Fruit fly (Drosophila melanogaster): ENCODE measurements around the gene Pvr.

Gene Pvr

DNA sequence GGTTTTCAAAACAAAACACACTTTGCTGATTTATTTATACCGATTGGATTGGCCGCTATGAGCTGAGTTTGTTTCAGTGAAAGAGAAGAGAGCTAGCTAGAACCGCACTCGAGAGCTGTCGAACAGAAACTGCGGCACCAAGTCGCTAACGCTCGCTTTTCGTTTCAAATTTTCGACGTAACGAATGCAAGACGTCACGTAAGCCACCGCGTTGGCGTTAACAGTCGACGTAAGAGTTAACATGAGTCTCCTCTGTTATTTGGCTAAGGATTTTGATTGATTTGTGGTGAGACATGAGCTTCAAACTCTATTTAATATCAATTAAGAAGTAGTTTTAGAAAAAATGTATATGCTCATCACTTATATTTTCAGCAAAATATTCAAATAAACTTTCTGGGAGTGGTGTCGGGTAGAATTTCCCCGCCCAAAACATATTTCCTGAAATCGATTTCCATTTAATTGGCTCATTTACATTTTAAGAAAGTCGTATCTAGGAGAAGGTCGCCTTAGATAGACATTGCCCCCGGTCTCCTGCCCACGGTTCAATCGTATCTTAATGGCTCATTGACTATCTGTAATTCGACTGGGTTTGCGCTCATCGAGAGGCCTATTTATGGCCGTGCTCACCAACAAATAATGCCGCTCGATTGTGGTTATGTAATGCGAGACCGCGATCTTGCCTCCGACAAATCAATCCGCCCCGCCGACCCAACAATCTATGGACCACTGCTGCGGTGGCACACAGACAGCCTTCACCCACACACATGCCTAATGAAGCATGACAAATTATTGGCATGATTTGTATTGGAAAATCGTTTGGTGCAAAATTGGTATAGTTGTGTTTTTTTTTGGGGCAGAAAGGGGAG lies 18.0 kb upstream of the Pvr start, which contains the start of gene CG8086:
CG8086 (minus strand) TSS at position 102 of the 866 bp plus-strand sequence.
- TF ChIP-seq noc (tag; optimal IDR thresholded peaks at IDR 0.05): no peak

DNA sequence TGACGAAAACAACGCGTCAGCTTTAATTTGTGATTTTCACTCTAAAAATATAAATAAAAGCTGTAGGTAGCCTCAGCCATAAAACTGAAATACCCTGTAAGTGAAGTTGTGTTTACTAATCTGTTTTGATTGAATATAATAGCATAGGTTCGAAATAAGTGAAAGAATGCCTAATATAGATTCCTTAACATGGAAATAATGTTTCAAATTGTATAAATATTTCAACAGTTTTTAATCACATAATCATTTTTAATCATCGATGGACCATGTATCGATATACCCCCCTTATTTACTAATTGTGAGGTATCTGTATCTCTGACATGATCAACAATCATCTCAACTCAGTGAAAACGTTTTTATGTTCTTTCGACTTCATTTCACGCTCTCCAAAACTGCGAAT lies 15.7 kb upstream of the Pvr start:
- peak; percentile 80 for TF ChIP-seq noc (tag; optimal IDR thresholded peaks at IDR 0.05)

DNA sequence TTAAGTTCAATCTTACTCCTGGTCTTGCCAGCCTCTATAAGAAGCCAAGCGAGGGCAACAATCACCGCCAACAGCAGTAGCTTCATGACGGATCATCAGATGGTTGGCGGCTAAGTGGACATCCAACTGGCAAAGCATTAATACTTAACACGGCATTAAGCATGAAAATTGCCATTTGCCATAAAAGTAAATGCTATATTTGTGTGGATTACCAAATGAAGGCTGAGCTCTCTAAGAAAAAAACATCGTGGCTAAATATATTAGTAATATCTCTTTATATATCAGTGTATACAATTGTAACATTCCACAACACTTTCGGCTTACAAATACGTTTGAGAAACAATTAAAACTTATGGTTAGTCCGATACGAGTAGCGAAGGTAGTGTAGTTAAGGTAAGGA lies 4.2 kb upstream of the Pvr start, which contains the start of gene CG43057:
CG43057 (minus strand) TSS at position 101 of the 400 bp plus-strand sequence.
- TF ChIP-seq noc (tag; optimal IDR thresholded peaks at IDR 0.05): no peak

DNA sequence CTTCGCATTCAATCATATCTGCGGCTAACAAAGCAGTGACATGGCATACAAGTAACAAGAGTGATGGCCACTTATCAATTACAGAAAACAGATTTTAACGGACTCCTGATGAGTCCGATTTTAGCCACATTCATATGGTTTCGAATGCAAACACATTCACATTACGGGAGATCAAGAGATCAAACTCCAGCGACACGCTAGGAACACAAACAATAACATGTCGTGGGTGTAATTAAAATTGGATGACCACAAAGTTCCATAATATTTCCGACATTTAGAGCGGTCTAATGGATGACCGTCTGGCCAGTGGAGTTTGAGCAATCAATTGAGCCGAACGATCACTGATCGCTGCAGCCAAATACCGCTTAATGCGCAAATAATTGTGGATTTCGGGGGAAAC lies 2.5 kb upstream of the Pvr start, which contains the start of gene CG14277:
CG14277 (plus strand) TSS at position 301 of the 400 bp plus-strand sequence.
- TF ChIP-seq noc (tag; optimal IDR thresholded peaks at IDR 0.05): no peak

DNA sequence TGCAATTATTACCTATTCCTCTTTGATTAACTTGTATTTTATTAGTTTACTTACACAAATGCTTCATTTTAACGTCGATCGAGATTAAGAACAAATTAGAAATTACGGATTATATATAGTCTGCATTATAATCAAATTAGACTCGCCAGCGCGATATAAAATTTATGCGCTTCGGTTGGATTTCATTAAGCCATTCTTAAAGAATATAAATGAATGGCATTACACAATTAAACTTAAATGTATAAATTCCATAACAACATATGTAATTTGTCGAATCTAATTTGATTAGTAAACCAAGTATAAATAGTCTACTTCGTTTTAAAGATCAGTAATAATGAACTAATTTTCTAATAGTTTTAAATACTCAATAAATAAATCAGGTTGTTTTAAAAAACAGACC lies 2.0 kb upstream of the Pvr start, which contains the start of gene Spn28F:
Spn28F (minus strand) TSS at position 101 of the 400 bp plus-strand sequence.
- no peak for TF ChIP-seq noc (tag; optimal IDR thresholded peaks at IDR 0.05)

DNA sequence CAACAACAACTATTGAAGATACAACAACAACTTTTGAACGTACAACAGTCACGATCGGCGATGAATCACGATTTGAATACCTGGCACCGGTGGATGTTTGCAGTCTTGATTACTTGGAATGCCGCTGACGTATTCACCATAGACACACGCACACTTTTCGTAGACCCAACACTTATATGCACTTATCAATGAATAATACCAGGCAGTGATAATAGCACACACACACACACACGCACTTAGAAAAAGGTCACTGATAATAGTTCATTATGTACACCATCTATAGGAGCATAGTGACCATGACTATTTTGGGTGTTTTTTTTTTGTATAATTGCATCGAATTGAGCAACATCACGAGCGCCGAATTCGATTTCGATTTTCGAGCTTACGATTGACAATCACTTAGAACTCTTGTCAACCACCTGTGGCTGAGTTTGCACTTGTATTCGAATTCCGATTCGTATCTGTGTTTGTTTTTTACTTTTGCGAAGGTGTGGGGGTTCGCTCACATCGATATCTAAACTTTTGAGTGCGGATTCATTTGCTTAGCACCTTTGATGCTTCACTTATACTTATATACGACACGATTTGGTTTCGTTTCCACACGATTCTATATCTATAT lies 537 bp downstream of the Pvr start:
- TF ChIP-seq noc (tag; optimal IDR thresholded peaks at IDR 0.05): peak; percentile 30

DNA sequence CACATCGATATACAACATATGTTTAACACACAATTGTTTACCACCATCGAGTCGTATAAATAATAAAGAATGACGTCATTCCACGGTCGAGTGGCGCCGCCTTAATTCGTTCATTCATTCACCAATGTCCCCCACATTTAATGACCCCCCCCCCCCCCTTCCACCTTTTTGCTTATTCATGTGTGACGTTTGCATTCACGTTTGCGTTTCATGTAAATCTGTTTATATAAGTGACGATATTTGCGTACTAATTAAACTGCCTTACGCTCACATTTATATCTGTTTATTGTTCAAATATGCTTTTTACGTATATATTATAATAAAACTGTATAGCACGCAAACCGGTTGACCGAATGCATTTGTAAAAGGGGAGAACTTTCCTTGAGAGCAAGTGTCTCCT lies 6.1 kb downstream of the Pvr start:
- no peak for TF ChIP-seq noc (tag; optimal IDR thresholded peaks at IDR 0.05)

DNA sequence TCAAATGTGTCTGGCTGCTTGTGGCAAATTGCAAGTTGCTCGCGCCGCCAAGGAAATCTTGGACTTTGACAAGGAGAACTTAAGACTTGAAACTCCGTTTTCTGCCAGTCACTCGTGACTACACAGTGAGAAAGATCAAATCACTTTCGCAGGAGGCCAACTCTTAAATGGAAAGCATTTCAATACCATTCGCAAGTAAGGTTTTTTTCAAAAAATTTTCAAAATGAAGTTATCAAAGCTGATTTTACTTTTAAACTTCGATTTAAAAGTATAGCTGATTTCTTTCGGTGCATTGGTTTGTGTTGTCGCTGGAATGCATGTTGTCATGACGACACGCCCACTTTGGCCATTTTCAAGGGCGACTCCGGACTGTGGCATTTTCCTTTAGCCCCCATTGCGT lies 7.3 kb downstream of the Pvr start:
- no peak for TF ChIP-seq noc (tag; optimal IDR thresholded peaks at IDR 0.05)

DNA sequence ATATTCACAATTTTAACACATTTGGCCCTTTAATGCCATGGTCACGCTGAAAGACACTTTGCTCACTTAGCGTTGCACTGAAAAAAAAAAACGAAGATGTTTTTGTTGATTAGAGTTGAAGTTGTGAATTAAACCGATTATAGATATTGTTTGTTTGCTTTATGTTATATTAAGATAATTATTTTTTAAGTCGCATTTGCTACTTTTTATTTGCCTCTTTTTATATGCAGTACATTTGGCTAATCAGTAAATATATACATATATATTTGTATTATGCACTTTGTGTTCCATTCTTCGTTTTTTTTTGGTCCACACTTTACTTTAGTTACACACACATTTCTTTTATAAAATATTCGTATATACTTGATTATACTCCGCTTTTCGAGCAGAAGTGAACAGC lies 9.4 kb downstream of the Pvr start:
- no peak for TF ChIP-seq noc (tag; optimal IDR thresholded peaks at IDR 0.05)

DNA sequence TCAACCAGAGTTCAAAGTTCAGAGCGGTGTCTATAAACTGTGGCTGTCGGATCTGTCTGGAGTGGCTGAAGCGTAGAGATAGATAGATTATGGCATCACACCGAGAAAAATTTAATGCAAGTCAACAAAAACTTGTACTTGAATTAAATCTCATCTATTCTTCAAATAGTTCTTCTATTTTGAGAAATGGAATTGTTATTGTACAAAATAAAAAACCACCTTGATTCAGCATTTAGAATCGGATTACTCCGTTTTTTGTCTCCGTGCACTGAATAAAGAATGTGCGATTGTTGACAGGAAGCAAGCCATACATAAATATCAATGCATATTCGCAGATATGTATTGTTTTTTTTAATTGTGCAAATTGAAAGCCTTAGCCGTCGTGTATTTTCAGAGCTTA lies 10.1 kb downstream of the Pvr start:
- TF ChIP-seq noc (tag; optimal IDR thresholded peaks at IDR 0.05): peak; percentile 79

DNA sequence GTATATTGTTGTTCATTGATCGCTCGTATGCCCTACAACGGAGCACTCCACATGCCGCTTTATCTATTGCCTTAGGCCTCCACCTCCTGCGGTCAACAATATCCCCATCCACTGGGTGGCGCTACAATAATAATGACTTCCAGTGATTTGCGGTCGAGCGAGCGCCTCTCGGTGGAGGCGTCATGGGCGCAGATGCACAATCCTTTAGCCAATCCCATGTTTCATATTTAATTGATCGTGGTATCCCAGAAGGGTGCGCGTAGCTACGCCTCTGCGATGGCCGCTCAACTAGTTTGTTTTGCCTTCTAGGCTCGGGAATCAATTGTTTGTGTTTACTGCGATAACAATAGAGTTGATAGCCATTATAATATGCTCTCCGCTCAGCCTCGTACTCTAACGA lies 10.5 kb downstream of the Pvr start:
- no peak for TF ChIP-seq noc (tag; optimal IDR thresholded peaks at IDR 0.05)

DNA sequence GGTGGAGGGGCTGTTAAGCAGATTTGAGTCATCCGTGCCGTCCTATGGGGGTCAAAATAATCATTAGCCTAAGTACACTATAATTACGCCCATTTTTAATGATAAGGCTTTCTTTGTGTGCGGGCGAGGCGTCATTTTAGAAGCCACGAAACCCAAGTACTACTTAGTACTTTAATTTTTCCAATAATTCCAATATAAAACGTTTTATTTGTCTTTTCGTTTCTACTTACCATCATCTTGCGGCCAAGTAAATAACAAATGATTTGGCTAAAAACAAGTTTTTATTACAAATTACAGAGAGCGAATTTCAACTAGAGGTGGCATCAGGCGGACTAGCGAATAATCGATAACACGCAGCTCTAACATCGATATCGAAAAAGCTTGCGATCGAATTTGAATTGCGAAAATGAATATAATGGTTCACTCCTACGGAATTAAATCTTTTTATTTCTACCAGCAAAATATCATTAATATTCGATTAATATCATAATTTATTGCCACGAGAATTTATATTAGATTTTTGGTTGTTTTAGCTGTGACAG lies 19.2 kb downstream of the Pvr start, which contains the start of gene Snx6:
Snx6 (minus strand) TSS at position 349 of the 542 bp plus-strand sequence.
- no peak for TF ChIP-seq noc (tag; optimal IDR thresholded peaks at IDR 0.05)

DNA sequence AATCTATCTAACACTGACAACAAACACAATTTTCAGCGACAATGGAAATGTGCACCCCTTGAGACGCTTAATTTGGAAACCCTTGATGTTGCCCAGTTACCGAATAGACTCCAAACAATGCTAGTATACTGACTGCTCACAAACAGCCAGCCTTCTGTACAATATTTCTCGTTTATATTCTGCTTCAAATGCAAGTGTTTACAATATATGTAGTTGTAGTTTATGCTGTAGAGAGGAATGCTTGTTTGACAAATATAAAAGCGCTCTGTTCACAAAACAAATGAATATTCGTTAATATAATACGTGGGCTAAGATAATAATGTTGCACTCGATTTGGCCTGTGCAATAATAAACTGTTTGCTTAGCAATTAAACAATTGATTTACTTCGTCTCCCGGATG lies 21.8 kb downstream of the Pvr start, which contains the start of gene CG8292:
CG8292 (minus strand) TSS at position 101 of the 400 bp plus-strand sequence.
- no peak for TF ChIP-seq noc (tag; optimal IDR thresholded peaks at IDR 0.05)

DNA sequence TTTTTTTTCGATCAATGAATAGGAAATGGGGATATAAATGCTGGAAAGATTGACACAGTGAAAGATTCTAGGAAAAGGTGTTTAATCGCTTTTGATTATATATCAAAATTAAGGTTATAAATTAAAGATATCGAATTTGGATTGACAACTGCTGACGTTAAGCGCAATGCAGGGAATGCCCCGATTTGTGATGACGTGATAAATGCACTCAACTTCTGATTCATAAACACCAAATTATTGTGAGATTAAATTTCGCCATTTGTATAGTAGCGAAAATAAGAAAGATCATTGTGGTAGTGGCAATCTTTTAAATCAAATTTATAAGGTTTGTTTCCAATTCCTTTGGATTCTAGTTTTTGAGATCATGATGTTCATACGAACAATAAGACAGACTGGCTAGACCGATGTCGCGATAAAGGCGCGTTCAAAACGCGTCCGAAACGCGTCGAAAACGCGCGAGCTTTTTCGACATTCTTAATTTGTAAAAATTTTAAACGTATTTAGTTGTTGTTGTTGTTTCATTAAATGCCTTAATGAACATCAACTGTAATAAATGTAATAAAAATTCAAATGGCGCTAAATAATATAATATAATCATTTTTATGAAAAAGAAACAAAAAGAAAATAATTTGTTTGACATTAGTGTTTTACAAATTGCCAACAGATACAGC lies 24.3 kb downstream of the Pvr start, which contains the start of gene CG8349:
CG8349 (plus strand) TSS at position 657 of the 671 bp plus-strand sequence.
- TF ChIP-seq noc (tag; optimal IDR thresholded peaks at IDR 0.05): no peak

DNA sequence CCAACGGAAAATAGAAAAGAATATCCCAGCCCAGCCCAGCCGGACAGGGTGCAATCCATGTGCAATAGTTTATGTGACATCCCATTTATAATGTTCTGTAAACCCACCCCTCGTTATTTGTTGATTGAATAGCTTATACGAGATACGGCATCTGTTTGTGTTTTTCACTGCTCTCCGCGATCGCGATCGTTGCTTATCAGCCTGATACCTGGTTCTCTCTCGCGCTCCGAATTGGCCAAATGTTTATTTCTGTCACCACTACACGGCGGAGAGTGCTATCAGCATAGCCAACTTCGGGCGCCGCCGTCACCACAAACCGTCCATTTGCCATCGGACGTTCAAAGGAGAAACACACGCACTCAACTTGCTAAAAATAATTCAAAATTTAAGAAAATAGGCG lies 25.7 kb downstream of the Pvr start, which contains the start of gene CG8353:
CG8353 (plus strand) TSS at position 59 of the 400 bp plus-strand sequence.
- TF ChIP-seq noc (tag; optimal IDR thresholded peaks at IDR 0.05): peak; percentile 27
